Fruit fly (Drosophila melanogaster) whole organism, embryonic: Measurements from ENCODE around the gene Pvf3.

Experiments
- CG11247 ChIP-seq: fragments of 200-800 bp; sonication (Bioruptor generic); IDR thresholded peaks from 2 replicates; pipeline ENCODE4 v1.3.6; 2022; ENCODE audit warnings: missing biosample characterization, missing genetic modification characterization
- CG11398 ChIP-seq: fragments of 200-800 bp; sonication (Bioruptor generic); optimal IDR thresholded peaks from 2 replicates; lab custom pipeline; 2016; ENCODE audit warnings: missing biosample characterization, missing genetic modification characterization
- CG11456 ChIP-seq: fragments of 200-800 bp; sonication (Bioruptor generic); IDR thresholded peaks from 3 replicates; pipeline ENCODE4 v1.3.6; 2022; ENCODE audit warnings: missing biosample characterization, missing genetic modification characterization
- CG12071 ChIP-seq: fragments of 200-800 bp; sonication (Bioruptor generic); optimal IDR thresholded peaks from 3 replicates; lab custom pipeline; 2018; ENCODE audit warnings: missing biosample characterization, mild to moderate bottlenecking, missing genetic modification characterization
- CG14710 ChIP-seq: fragments of 200-800 bp; sonication (Bioruptor generic); optimal IDR thresholded peaks from 3 replicates; lab custom pipeline; 2019; ENCODE audit warnings: missing biosample characterization, mild to moderate bottlenecking, missing genetic modification characterization, moderate library complexity
- CG14860 ChIP-seq: fragments of 200-800 bp; sonication (Bioruptor generic); IDR thresholded peaks from 3 replicates; pipeline ENCODE4 v1.3.6; 2022; ENCODE audit warnings: missing biosample characterization, missing genetic modification characterization; ENCODE audit not compliant: partially characterized antibody
- CG1603 ChIP-seq: fragments of 200-800 bp; sonication (Bioruptor generic); optimal IDR thresholded peaks from 2 replicates; lab custom pipeline; 2019; ENCODE audit warnings: missing biosample characterization, mild to moderate bottlenecking, missing genetic modification characterization, moderate library complexity
- CG16813 ChIP-seq: fragments of 200-800 bp; sonication (Bioruptor generic); IDR thresholded peaks from 3 replicates; pipeline ENCODE4 v1.3.6; 2022; ENCODE audit warnings: missing biosample characterization, missing genetic modification characterization; ENCODE audit not compliant: partially characterized antibody
- CG17328 ChIP-seq: fragments of 200-800 bp; sonication (Bioruptor generic); IDR thresholded peaks from 2 replicates; pipeline ENCODE4 v1.3.6; 2022; ENCODE audit warnings: missing biosample characterization, missing genetic modification characterization
- CG17912 ChIP-seq: fragments of 200-800 bp; sonication (Bioruptor generic); optimal IDR thresholded peaks from 2 replicates; lab custom pipeline; 2018; ENCODE audit warnings: missing biosample characterization, mild to moderate bottlenecking, missing genetic modification characterization
- CG2712 ChIP-seq: fragments of 200-800 bp; optimal IDR thresholded peaks from 3 replicates; lab custom pipeline; 2019; ENCODE audit warnings: missing biosample characterization, mild to moderate bottlenecking, missing genetic modification characterization, moderate library complexity
- CG2889 ChIP-seq: fragments of 200-800 bp; sonication (Bioruptor generic); IDR thresholded peaks from 3 replicates; pipeline ENCODE4 v1.3.6; 2022; ENCODE audit warnings: missing biosample characterization, missing genetic modification characterization
- CG31388 ChIP-seq: fragments of 200-800 bp; sonication (Bioruptor generic); optimal IDR thresholded peaks from 2 replicates; lab custom pipeline; 2016; ENCODE audit warnings: missing biosample characterization, missing genetic modification characterization
- CG32767 ChIP-seq: fragments of 200-800 bp; sonication (Bioruptor generic); IDR thresholded peaks from 2 replicates; pipeline ENCODE4 v1.3.6; 2022; ENCODE audit warnings: missing biosample characterization, missing genetic modification characterization
- CG33557 ChIP-seq: fragments of 200-800 bp; sonication (Bioruptor generic); optimal IDR thresholded peaks from 2 replicates; lab custom pipeline; 2019; ENCODE audit warnings: missing biosample characterization, mild to moderate bottlenecking, missing genetic modification characterization, moderate library complexity
- CG3407 ChIP-seq: fragments of 200-800 bp; sonication (Bioruptor generic); optimal IDR thresholded peaks from 2 replicates; lab custom pipeline; 2018; ENCODE audit warnings: missing biosample characterization, mild to moderate bottlenecking, missing genetic modification characterization
- CG42726 ChIP-seq: fragments of 200-800 bp; sonication (Bioruptor generic); IDR thresholded peaks from 2 replicates; pipeline ENCODE4 v1.3.6; 2022; ENCODE audit warnings: missing biosample characterization, missing genetic modification characterization; ENCODE audit not compliant: partially characterized antibody
- CG4424 ChIP-seq: fragments of 200-800 bp; sonication (Bioruptor generic); optimal IDR thresholded peaks from 3 replicates; lab custom pipeline; 2016; ENCODE audit warnings: missing biosample characterization, missing genetic modification characterization
- CG6689 ChIP-seq: fragments of 200-800 bp; sonication (Bioruptor generic); IDR thresholded peaks from 2 replicates; pipeline ENCODE4 v1.3.6; 2022; ENCODE audit warnings: missing biosample characterization, missing genetic modification characterization
- CG6791 ChIP-seq: fragments of 200-800 bp; sonication (Bioruptor generic); IDR thresholded peaks from 3 replicates; pipeline ENCODE4 v1.3.6; 2022; ENCODE audit warnings: missing biosample characterization, missing genetic modification characterization; ENCODE audit not compliant: partially characterized antibody
- CG7372 ChIP-seq: fragments of 200-800 bp; sonication (Bioruptor generic); IDR thresholded peaks from 2 replicates; pipeline ENCODE4 v1.3.6; 2022; ENCODE audit warnings: missing biosample characterization, missing genetic modification characterization
- CG7987 ChIP-seq: fragments of 200-800 bp; sonication (Bioruptor generic); optimal IDR thresholded peaks from 2 replicates; lab custom pipeline; 2018; ENCODE audit warnings: missing biosample characterization, mild to moderate bottlenecking, missing genetic modification characterization, moderate library complexity
- CG8478 ChIP-seq: fragments of >200 bp; optimal IDR thresholded peaks from 2 replicates; lab custom pipeline; 2018
- CG8924 ChIP-seq: fragments of 200-800 bp; optimal IDR thresholded peaks from 3 replicates; lab custom pipeline; 2019; ENCODE audit warnings: missing biosample characterization, mild to moderate bottlenecking, missing genetic modification characterization, moderate library complexity
- CG9727 ChIP-seq: fragments of 200-800 bp; sonication (Bioruptor generic); optimal IDR thresholded peaks from 3 replicates; lab custom pipeline; 2017; ENCODE audit warnings: missing biosample characterization, mild to moderate bottlenecking, missing genetic modification characterization
- CG9876 ChIP-seq: fragments of 200-800 bp; sonication (Bioruptor generic); optimal IDR thresholded peaks from 2 replicates; lab custom pipeline; 2016; ENCODE audit warnings: missing biosample characterization, missing genetic modification characterization
- Deaf1 ChIP-seq: fragments of 200-800 bp; optimal IDR thresholded peaks from 3 replicates; lab custom pipeline; 2019; ENCODE audit warnings: missing biosample characterization, mild to moderate bottlenecking, missing genetic modification characterization, moderate library complexity
- Doc3 ChIP-seq: fragments of 200-800 bp; sonication (Bioruptor generic); IDR thresholded peaks from 3 replicates; pipeline ENCODE4 v1.3.6; 2022; ENCODE audit warnings: missing biosample characterization, missing genetic modification characterization; ENCODE audit not compliant: partially characterized antibody
- E2f2 ChIP-seq: fragments of 200-800 bp; sonication (Bioruptor generic); IDR thresholded peaks from 2 replicates; pipeline ENCODE4 v1.3.6; 2022; ENCODE audit warnings: missing biosample characterization, missing genetic modification characterization
- MBD-R2 ChIP-seq: fragments of 200-800 bp; sonication (Bioruptor generic); IDR thresholded peaks from 2 replicates; pipeline ENCODE4 v1.3.6; 2022; ENCODE audit warnings: missing biosample characterization, missing genetic modification characterization
- Mes4 ChIP-seq: fragments of 200-800 bp; sonication (Bioruptor generic); optimal IDR thresholded peaks from 2 replicates; lab custom pipeline; 2016; ENCODE audit warnings: missing biosample characterization, missing genetic modification characterization
- Rfx ChIP-seq: fragments of 200-800 bp; sonication (Bioruptor generic); IDR thresholded peaks from 2 replicates; pipeline ENCODE4 v1.3.6; 2022; ENCODE audit warnings: missing biosample characterization, missing genetic modification characterization
- chinmo ChIP-seq: fragments of 200-800 bp; sonication (Bioruptor generic); IDR thresholded peaks from 4 replicates; pipeline ENCODE4 v1.3.6; 2022; ENCODE audit warnings: missing biosample characterization, missing genetic modification characterization; ENCODE audit not compliant: partially characterized antibody
- dmrt11E ChIP-seq: fragments of 200-800 bp; sonication (Bioruptor generic); optimal IDR thresholded peaks from 3 replicates; lab custom pipeline; 2018; ENCODE audit warnings: missing biosample characterization, mild to moderate bottlenecking, missing genetic modification characterization, moderate library complexity
- en ChIP-seq: fragments of 200-800 bp; sonication (Bioruptor generic); optimal IDR thresholded peaks from 2 replicates; lab custom pipeline; 2016; ENCODE audit warnings: missing biosample characterization, missing genetic modification characterization
- hb ChIP-seq: fragments of 200-800 bp; sonication (Bioruptor generic); IDR thresholded peaks from 3 replicates; pipeline ENCODE4 v1.3.6; 2022; ENCODE audit warnings: missing biosample characterization, missing genetic modification characterization; ENCODE audit not compliant: partially characterized antibody
- hbn ChIP-seq: fragments of 200-800 bp; sonication (Bioruptor generic); IDR thresholded peaks from 2 replicates; pipeline ENCODE4 v1.3.6; 2022; ENCODE audit warnings: missing biosample characterization, missing genetic modification characterization; ENCODE audit not compliant: partially characterized antibody
- jumu ChIP-seq: fragments of 200-800 bp; sonication (Bioruptor generic); optimal IDR thresholded peaks from 3 replicates; lab custom pipeline; 2016; ENCODE audit warnings: missing biosample characterization, missing genetic modification characterization
- kni ChIP-seq: fragments of 200-800 bp; sonication (Bioruptor generic); optimal IDR thresholded peaks from 3 replicates; lab custom pipeline; 2017; ENCODE audit warnings: mild to moderate bottlenecking, missing biosample characterization, missing genetic modification reagents, missing genetic modification characterization
- lab ChIP-seq: fragments of 200-800 bp; sonication (Bioruptor generic); optimal IDR thresholded peaks from 3 replicates; lab custom pipeline; 2017; ENCODE audit warnings: missing biosample characterization, missing genetic modification characterization, mild to moderate bottlenecking, moderate library complexity, missing genetic modification reagents
- mirr ChIP-seq: fragments of 200-800 bp; sonication (Bioruptor generic); optimal IDR thresholded peaks from 3 replicates; lab custom pipeline; 2018; ENCODE audit warnings: missing biosample characterization, mild to moderate bottlenecking, missing genetic modification characterization
- pan ChIP-seq, 4 experiments: fragments of >200 bp in 3 of 4; fragments of 200-800 bp in 1 of 4; sonication (Bioruptor generic) in 1 of 4; optimal IDR thresholded peaks in 3 of 4; IDR thresholded peaks in 1 of 4; 2 replicates each; pipeline versions ENCODE4 v1.3.6 to Lab custom; 2017 to 2022; ENCODE audit warnings: missing biosample characterization in 2 of 4, missing genetic modification characterization in 2 of 4, mixed read lengths in 1 of 4
- prd ChIP-seq, 3 experiments: fragments of >200 bp in 2 of 3; fragments of 200-800 bp in 1 of 3; sonication (Bioruptor generic) in 1 of 3; optimal IDR thresholded peaks in 2 of 3; IDR thresholded peaks in 1 of 3; 2 replicates in 2 of 3; 3 replicates in 1 of 3; pipeline versions ENCODE4 v1.3.6 to Lab custom; 2017 to 2022; ENCODE audit warnings: missing biosample characterization in 1 of 3, missing genetic modification characterization in 1 of 3
- slp2 ChIP-seq: fragments of 200-800 bp; sonication (Bioruptor generic); optimal IDR thresholded peaks from 2 replicates; lab custom pipeline; 2016; ENCODE audit warnings: missing biosample characterization, missing genetic modification characterization
- sug ChIP-seq: fragments of 200-800 bp; optimal IDR thresholded peaks from 2 replicates; lab custom pipeline; 2019; ENCODE audit warnings: missing biosample characterization, mild to moderate bottlenecking, missing genetic modification characterization, moderate library complexity
- ttk ChIP-seq: fragments of 200-800 bp; sonication (Bioruptor generic); IDR thresholded peaks from 2 replicates; pipeline ENCODE4 v2.1.2; 2022; ENCODE audit warnings: missing biosample characterization, missing genetic modification characterization
- zen2 ChIP-seq: fragments of 200-800 bp; sonication (Bioruptor generic); IDR thresholded peaks from 3 replicates; pipeline ENCODE4 v1.3.6; 2022; ENCODE audit warnings: missing biosample characterization, missing genetic modification characterization; ENCODE audit not compliant: partially characterized antibody

Pvf3 gene

DNA sequence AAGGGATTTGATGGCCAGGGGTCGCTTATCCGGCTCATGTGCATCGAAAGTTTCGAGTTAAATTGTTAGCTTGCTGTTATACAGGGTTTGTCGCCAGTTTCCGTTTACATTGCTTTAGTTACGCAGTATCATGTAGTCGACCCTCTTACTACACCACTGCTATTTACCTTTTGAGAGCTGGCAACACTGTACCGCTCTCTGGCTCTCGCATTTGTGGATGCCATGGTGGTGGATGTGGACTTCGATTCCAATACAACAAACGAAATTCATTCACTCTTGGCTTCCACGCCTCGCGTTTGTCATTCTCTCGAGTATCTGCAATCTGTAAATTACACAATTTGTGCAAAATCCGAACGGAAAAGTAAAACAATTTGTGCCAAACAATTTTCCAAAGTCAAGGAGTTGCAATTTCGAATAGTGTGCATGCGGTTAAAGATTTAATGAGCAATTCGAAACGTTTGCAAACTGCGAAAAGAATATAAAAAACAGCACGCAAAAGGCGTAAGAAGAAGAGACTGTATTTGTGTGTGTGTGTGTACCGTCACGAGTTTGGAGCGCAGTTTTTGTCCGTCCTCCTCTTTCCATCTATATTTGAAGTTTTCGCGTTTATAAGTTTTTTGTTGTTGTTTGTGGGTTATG is 108.4 kb downstream of the Pvf3 start (continued):
- TF ChIP-seq mirr (peak; percentile 57), CG6791 (GFP tag; lab: Robert Waterston, UW) (peak; percentile 100), hbn (GFP tag; lab: Robert Waterston, UW) (peak; percentile 60), CG14860 (peak; percentile 100), CG17328 (GFP tag; lab: Robert Waterston, UW) (peak; percentile 38; the same call in 1 of the 2 replicates), CG12071 (GFP tag; lab: Kevin White, UChicago) (peak; percentile 67), ttk (peak; percentile 26; the same call in 1 of the 2 replicates), CG9727 (peak; percentile 21), en (GFP tag; lab: Kevin White, UChicago) (no peak), CG11398 (GFP tag; lab: Kevin White, UChicago) (peak; percentile 28), CG11456 (GFP tag; lab: Robert Waterston, UW) (0 out of 3 replicates have a peak, but pooled peaks have one; percentile 53), CG6689 (GFP tag; lab: Robert Waterston, UW) (0 out of 2 replicates have a peak, but pooled peaks have one; percentile 15), CG8924 (peak; percentile 42), CG8478 (lab: Kevin White, UChicago) (no peak), MBD-R2 (GFP tag; lab: Robert Waterston, UW) (peak; percentile 17; the same call in 1 of the 2 replicates), Rfx (peak; percentile 52), CG42726 (peak; percentile 80; the same call in 1 of the 2 replicates), CG17912 (GFP tag; lab: Kevin White, UChicago) (peak; percentile 30), dmrt11E (tag; lab: Kevin White, UChicago) (peak; percentile 15), Deaf1 (tag; lab: Kevin White, UChicago) (peak; percentile 40), CG14710 (tag; lab: Kevin White, UChicago) (peak; percentile 9), sug (tag; lab: Kevin White, UChicago) (peak; percentile 38), CG16813 (GFP tag; lab: Robert Waterston, UW) (peak; percentile 97), CG1603 (tag; lab: Kevin White, UChicago) (peak; percentile 8), CG31388 (no peak), hb (GFP tag; lab: Robert Waterston, UW) (peak; percentile 100), pan (optimal IDR thresholded peaks at IDR 0.05; lab: Kevin White, UChicago) (peak in 1 of 2 experiments; percentile 71), pan (GFP tag; optimal IDR thresholded peaks at IDR 0.05 in 1 of 2, IDR thresholded peaks at IDR 0.05 in 1 of 2) (peak in 1 of 2 experiments; percentile 17), lab (GFP tag; lab: Kevin White, UChicago) (peak; percentile 38), zen2 (GFP tag; lab: Robert Waterston, UW) (peak; percentile 99), CG2889 (no peak), Doc3 (GFP tag; lab: Robert Waterston, UW) (peak; percentile 80), CG11247 (no peak), chinmo (GFP tag; lab: Robert Waterston, UW) (peak; percentile 99), CG33557 (GFP tag; lab: Kevin White, UChicago) (peak; percentile 16), CG4424 (GFP tag; lab: Kevin White, UChicago) (peak; percentile 35), Mes4 (GFP tag; lab: Kevin White, UChicago) (peak; percentile 35), slp2 (GFP tag; lab: Kevin White, UChicago) (no peak), E2f2 (0 out of 2 replicates have a peak, but pooled peaks have one; percentile 4), CG2712 (tag; lab: Kevin White, UChicago) (peak; percentile 27), prd (optimal IDR thresholded peaks at IDR 0.05; lab: Kevin White, UChicago) (no peak), prd (GFP tag; IDR thresholded peaks at IDR 0.05; lab: Robert Waterston, UW) (0 out of 3 replicates have a peak, but pooled peaks have one; percentile 24), CG3407 (GFP tag; lab: Kevin White, UChicago) (no peak), CG7372 (GFP tag; lab: Robert Waterston, UW) (no peak), CG32767 (GFP tag; lab: Robert Waterston, UW) (0 out of 2 replicates have a peak, but pooled peaks have one; percentile 31), CG7987 (GFP tag; lab: Kevin White, UChicago) (peak; percentile 35), CG9876 (GFP tag; lab: Kevin White, UChicago) (no peak), jumu (GFP tag; lab: Kevin White, UChicago) (no peak), kni (GFP tag; lab: Kevin White, UChicago) (peak; percentile 11)
